Fruit fly (Drosophila melanogaster) whole organism, embryonic: ENCODE data around the gene CG8568.

Experiments used
- Aef1 ChIP-seq: fragments of 200-800 bp; sonication (Bioruptor generic); IDR thresholded peaks from 3 replicates; pipeline ENCODE4 v1.3.6; 2022; ENCODE audit warnings: missing biosample characterization, missing genetic modification characterization
- Atf3 ChIP-seq: fragments of 200-800 bp; sonication (Bioruptor generic); optimal IDR thresholded peaks from 3 replicates; lab custom pipeline; 2016; ENCODE audit warnings: missing biosample characterization, missing genetic modification characterization
- CG10366 ChIP-seq: fragments of 200-800 bp; sonication (Bioruptor generic); IDR thresholded peaks from 2 replicates; pipeline ENCODE4 v1.3.6; 2022; ENCODE audit warnings: missing biosample characterization, missing genetic modification characterization
- CG10654 ChIP-seq: fragments of 200-800 bp; sonication (Bioruptor generic); optimal IDR thresholded peaks from 2 replicates; lab custom pipeline; 2016; ENCODE audit warnings: missing biosample characterization, missing genetic modification characterization
- CG11456 ChIP-seq: fragments of 200-800 bp; sonication (Bioruptor generic); IDR thresholded peaks from 3 replicates; pipeline ENCODE4 v1.3.6; 2022; ENCODE audit warnings: missing biosample characterization, missing genetic modification characterization
- CG14441 ChIP-seq: fragments of 200-800 bp; sonication (Bioruptor generic); IDR thresholded peaks from 2 replicates; pipeline ENCODE4 v1.3.6; 2022; ENCODE audit warnings: missing biosample characterization, missing genetic modification characterization
- CG17829 ChIP-seq: fragments of 200-800 bp; optimal IDR thresholded peaks from 2 replicates; lab custom pipeline; 2019; ENCODE audit warnings: missing biosample characterization, mild to moderate bottlenecking, missing genetic modification characterization, moderate library complexity
- CG1792 ChIP-seq: fragments of 200-800 bp; sonication (Bioruptor generic); optimal IDR thresholded peaks from 2 replicates; lab custom pipeline; 2016; ENCODE audit warnings: missing biosample characterization, missing genetic modification characterization
- CG18262 ChIP-seq: fragments of 200-800 bp; optimal IDR thresholded peaks from 3 replicates; lab custom pipeline; 2019; ENCODE audit warnings: missing biosample characterization, mild to moderate bottlenecking, missing genetic modification characterization, moderate library complexity
- CG1832 ChIP-seq: fragments of 200-800 bp; sonication (Bioruptor generic); optimal IDR thresholded peaks from 2 replicates; lab custom pipeline; 2017; ENCODE audit warnings: missing biosample characterization, mild to moderate bottlenecking, missing genetic modification characterization, inconsistent platforms
- CG3163 ChIP-seq: fragments of 200-800 bp; sonication (Bioruptor generic); optimal IDR thresholded peaks from 3 replicates; lab custom pipeline; 2016; ENCODE audit warnings: missing biosample characterization, missing genetic modification characterization
- CG34422 ChIP-seq: fragments of 200-800 bp; sonication (Bioruptor generic); IDR thresholded peaks from 3 replicates; pipeline ENCODE4 v1.3.6; 2022; ENCODE audit warnings: missing biosample characterization, missing genetic modification characterization
- CG3726 ChIP-seq: fragments of 200-800 bp; sonication (Bioruptor generic); IDR thresholded peaks from 3 replicates; pipeline ENCODE4, ENCODE4 v1.3.6; 2022; ENCODE audit warnings: missing biosample characterization, missing genetic modification characterization
- CG3838 ChIP-seq: fragments of 200-800 bp; sonication (Bioruptor generic); optimal IDR thresholded peaks from 3 replicates; lab custom pipeline; 2016; ENCODE audit warnings: missing biosample characterization, missing genetic modification characterization
- CG5245 ChIP-seq: fragments of 200-800 bp; sonication (Bioruptor generic); optimal IDR thresholded peaks from 3 replicates; lab custom pipeline; 2016; ENCODE audit warnings: missing biosample characterization, missing genetic modification characterization
- CG6175 ChIP-seq: fragments of 200-800 bp; sonication (Bioruptor generic); IDR thresholded peaks from 3 replicates; pipeline ENCODE4 v1.3.6; 2022; ENCODE audit warnings: missing biosample characterization, missing genetic modification characterization
- CG6683 ChIP-seq: fragments of 200-800 bp; sonication (Bioruptor generic); optimal IDR thresholded peaks from 2 replicates; lab custom pipeline; 2017; ENCODE audit warnings: missing biosample characterization, mild to moderate bottlenecking, missing genetic modification characterization, missing genetic modification reagents
- CG7357 ChIP-seq: fragments of 200-800 bp; sonication (Bioruptor generic); IDR thresholded peaks from 3 replicates; pipeline ENCODE4 v1.3.6; 2022; ENCODE audit warnings: missing biosample characterization, missing genetic modification characterization
- CG7556 ChIP-seq: fragments of 200-800 bp; sonication (Bioruptor generic); optimal IDR thresholded peaks from 2 replicates; lab custom pipeline; 2017; ENCODE audit warnings: missing biosample characterization, mild to moderate bottlenecking, missing genetic modification characterization
- CG9609 ChIP-seq: fragments of 200-800 bp; sonication (Bioruptor generic); optimal IDR thresholded peaks from 3 replicates; lab custom pipeline; 2016; ENCODE audit warnings: missing biosample characterization, missing genetic modification characterization
- CG9932 ChIP-seq: fragments of 200-800 bp; sonication (Bioruptor generic); IDR thresholded peaks from 2 replicates; pipeline ENCODE4 v1.3.6; 2022; ENCODE audit warnings: missing biosample characterization, missing genetic modification characterization
- Drgx ChIP-seq: fragments of 200-800 bp; sonication (Bioruptor generic); IDR thresholded peaks from 2 replicates; pipeline ENCODE4 v1.3.6; 2022; ENCODE audit warnings: missing biosample characterization, missing genetic modification characterization
- GATAe ChIP-seq: fragments of 200-800 bp; sonication (Bioruptor generic); conservative IDR thresholded peaks from 2 replicates; pipeline ENCODE4 v1.3.6; 2022; ENCODE audit warnings: missing biosample characterization, missing genetic modification characterization
- Gug ChIP-seq: fragments of 200-800 bp; sonication (Bioruptor generic); IDR thresholded peaks from 4 replicates; pipeline ENCODE4 v1.3.6; 2022; ENCODE audit warnings: missing biosample characterization, missing genetic modification characterization
- H15 ChIP-seq: fragments of 200-800 bp; sonication (Bioruptor generic); IDR thresholded peaks from 3 replicates; pipeline ENCODE4 v1.3.6; 2022; ENCODE audit warnings: missing biosample characterization, missing genetic modification characterization
- Hand ChIP-seq: fragments of 200-800 bp; sonication (Bioruptor generic); optimal IDR thresholded peaks from 2 replicates; lab custom pipeline; 2017; ENCODE audit warnings: mild to moderate bottlenecking, missing biosample characterization, missing genetic modification reagents, missing genetic modification characterization
- Hmr ChIP-seq: fragments of 200-800 bp; sonication (Bioruptor generic); optimal IDR thresholded peaks from 3 replicates; lab custom pipeline; 2017; ENCODE audit warnings: mild to moderate bottlenecking, missing biosample characterization, missing genetic modification reagents, missing genetic modification characterization
- MBD-R2 ChIP-seq: fragments of 200-800 bp; sonication (Bioruptor generic); IDR thresholded peaks from 2 replicates; pipeline ENCODE4 v1.3.6; 2022; ENCODE audit warnings: missing biosample characterization, missing genetic modification characterization
- Mes4 ChIP-seq: fragments of 200-800 bp; sonication (Bioruptor generic); optimal IDR thresholded peaks from 2 replicates; lab custom pipeline; 2016; ENCODE audit warnings: missing biosample characterization, missing genetic modification characterization
- Neu2 ChIP-seq: fragments of 200-800 bp; sonication (Bioruptor generic); optimal IDR thresholded peaks from 3 replicates; lab custom pipeline; 2016; ENCODE audit warnings: missing biosample characterization, missing genetic modification characterization, borderline replicate concordance
- Optix ChIP-seq: fragments of 200-800 bp; sonication (Bioruptor generic); IDR thresholded peaks from 3 replicates; pipeline ENCODE4 v1.3.6; 2022; ENCODE audit warnings: missing biosample characterization, missing genetic modification characterization
- Ravus ChIP-seq: fragments of 200-800 bp; sonication (Bioruptor generic); IDR thresholded peaks from 2 replicates; pipeline ENCODE4 v1.3.6; 2022; ENCODE audit warnings: missing biosample characterization, missing genetic modification characterization
- ac ChIP-seq: fragments of 200-800 bp; sonication (Bioruptor generic); optimal IDR thresholded peaks from 3 replicates; lab custom pipeline; 2017; ENCODE audit warnings: missing biosample characterization, mild to moderate bottlenecking, missing genetic modification characterization
- al ChIP-seq: fragments of 200-800 bp; sonication (Bioruptor generic); IDR thresholded peaks from 2 replicates; pipeline ENCODE4 v1.3.6; 2022; ENCODE audit warnings: missing biosample characterization, missing genetic modification characterization
- bbx ChIP-seq: fragments of 200-800 bp; sonication (Bioruptor generic); IDR thresholded peaks from 2 replicates; pipeline ENCODE4 v1.3.6; 2022; ENCODE audit warnings: missing biosample characterization, missing genetic modification characterization; ENCODE audit not compliant: partially characterized antibody
- bigmax ChIP-seq: fragments of 200-800 bp; sonication (Bioruptor generic); optimal IDR thresholded peaks from 2 replicates; lab custom pipeline; 2018; ENCODE audit warnings: missing biosample characterization, mild to moderate bottlenecking, missing genetic modification characterization
- crp ChIP-seq, 2 experiments: fragments of 200-800 bp; sonication (Bioruptor generic); optimal IDR thresholded peaks; 2 replicates in 1 of 2; 3 replicates in 1 of 2; lab custom pipeline; 2017; ENCODE audit warnings: missing biosample characterization in 2 of 2, missing genetic modification characterization in 2 of 2, mild to moderate bottlenecking in 1 of 2, moderate library complexity in 1 of 2
- dan ChIP-seq: fragments of 200-800 bp; sonication (Bioruptor generic); IDR thresholded peaks from 2 replicates; pipeline ENCODE4 v1.3.6; 2022; ENCODE audit warnings: missing biosample characterization, missing genetic modification characterization
- grn ChIP-seq: fragments of 200-800 bp; sonication (Bioruptor generic); optimal IDR thresholded peaks from 3 replicates; lab custom pipeline; 2017; ENCODE audit warnings: missing biosample characterization, missing genetic modification characterization
- h ChIP-seq: fragments of >200 bp; optimal IDR thresholded peaks from 2 replicates; lab custom pipeline; 2017
- inv ChIP-seq: fragments of 200-800 bp; sonication (Bioruptor generic); IDR thresholded peaks from 2 replicates; pipeline ENCODE4 v1.3.6; 2022; ENCODE audit warnings: missing biosample characterization, missing genetic modification characterization; ENCODE audit not compliant: partially characterized antibody
- lmd ChIP-seq: fragments of 200-800 bp; sonication (Bioruptor generic); IDR thresholded peaks from 2 replicates; pipeline ENCODE4 v1.3.6; 2022; ENCODE audit warnings: missing biosample characterization, missing genetic modification characterization
- lola ChIP-seq, 3 experiments: fragments of >200 bp in 2 of 3; fragments of 200-800 bp in 1 of 3; sonication (Bioruptor generic) in 1 of 3; optimal IDR thresholded peaks; 2 replicates each; lab custom pipeline; 2017 to 2019; ENCODE audit warnings: missing biosample characterization in 3 of 3, missing genetic modification characterization in 3 of 3, mild to moderate bottlenecking in 1 of 3, moderate library complexity in 1 of 3
- nau ChIP-seq: fragments of 200-800 bp; sonication (Bioruptor generic); optimal IDR thresholded peaks from 3 replicates; lab custom pipeline; 2017; ENCODE audit warnings: missing biosample characterization, mild to moderate bottlenecking, missing genetic modification characterization, missing genetic modification reagents
- oc ChIP-seq: fragments of 200-800 bp; sonication (Bioruptor generic); optimal IDR thresholded peaks from 2 replicates; lab custom pipeline; 2018; ENCODE audit warnings: missing biosample characterization, mild to moderate bottlenecking, missing genetic modification characterization, moderate library complexity
- prd ChIP-seq, 3 experiments: fragments of >200 bp in 2 of 3; fragments of 200-800 bp in 1 of 3; sonication (Bioruptor generic) in 1 of 3; optimal IDR thresholded peaks in 2 of 3; IDR thresholded peaks in 1 of 3; 2 replicates in 2 of 3; 3 replicates in 1 of 3; pipeline versions ENCODE4 v1.3.6 to Lab custom; 2017 to 2022; ENCODE audit warnings: missing biosample characterization in 1 of 3, missing genetic modification characterization in 1 of 3
- row ChIP-seq: fragments of 200-800 bp; sonication (Bioruptor generic); IDR thresholded peaks from 3 replicates; pipeline ENCODE4 v1.3.6; 2022; ENCODE audit warnings: missing biosample characterization, missing genetic modification characterization
- seq ChIP-seq: fragments of 200-800 bp; sonication (Bioruptor generic); IDR thresholded peaks from 2 replicates; pipeline ENCODE4 v1.3.6; 2022; ENCODE audit warnings: missing biosample characterization, missing genetic modification characterization
- sima ChIP-seq: fragments of 200-800 bp; sonication (Bioruptor generic); optimal IDR thresholded peaks from 2 replicates; lab custom pipeline; 2016; ENCODE audit warnings: missing biosample characterization, missing genetic modification characterization
- sisA ChIP-seq: fragments of 200-800 bp; sonication (Bioruptor generic); IDR thresholded peaks from 2 replicates; pipeline ENCODE4 v1.3.6; 2022; ENCODE audit warnings: missing biosample characterization, missing genetic modification characterization
- tgo ChIP-seq: fragments of 200-800 bp; sonication (Bioruptor generic); IDR thresholded peaks from 3 replicates; pipeline ENCODE4 v1.3.6; 2022; ENCODE audit warnings: missing biosample characterization, missing genetic modification characterization
- usp ChIP-seq: fragments of >200 bp; optimal IDR thresholded peaks from 2 replicates; lab custom pipeline; 2017; ENCODE audit warnings: missing biosample characterization, missing genetic modification characterization

The CG8568 gene

dm6 chrX:17501521-17501920, 49.2 kb upstream of the CG8568 start (continued):
- peak; percentile 66 for TF ChIP-seq CG18262 (tag; lab: Kevin White, UChicago)
- 0 out of 3 replicates have a peak, but pooled peaks have one; percentile 18 for TF ChIP-seq row
- TF ChIP-seq bigmax (GFP tag; lab: Kevin White, UChicago): no peak
- no peak for TF ChIP-seq CG1792
- TF ChIP-seq nau: peak; percentile 9
- no peak for TF ChIP-seq CG11456
- peak; percentile 31; the same call in 1 of the 2 replicates for TF ChIP-seq sisA (GFP tag; lab: Robert Waterston, UW)
- no peak for TF ChIP-seq crp (GFP tag; optimal IDR thresholded peaks at IDR 0.05; lab: Kevin White, UChicago)
- no peak for TF ChIP-seq dan (GFP tag; lab: Robert Waterston, UW)
- no peak for TF ChIP-seq CG1832 (GFP tag; lab: Kevin White, UChicago)
- no peak for TF ChIP-seq CG3163 (GFP tag; lab: Kevin White, UChicago)
- no peak for TF ChIP-seq oc
- no peak for TF ChIP-seq inv (GFP tag; lab: Robert Waterston, UW)
- TF ChIP-seq Mes4 (GFP tag; lab: Kevin White, UChicago): no peak
- TF ChIP-seq Neu2: no peak
- no peak for TF ChIP-seq sima (GFP tag; lab: Kevin White, UChicago)
- TF ChIP-seq Aef1 (GFP tag; lab: Robert Waterston, UW): no peak
- TF ChIP-seq CG17829: peak; percentile 48
- peak; percentile 45; the same call in 1 of the 2 replicates for TF ChIP-seq CG14441 (GFP tag; lab: Robert Waterston, UW)
- TF ChIP-seq usp (GFP tag; lab: Kevin White, UChicago): no peak
- TF ChIP-seq h: no peak
- peak; percentile 26; the same call in 1 of the 2 replicates for TF ChIP-seq CG10366
- TF ChIP-seq CG6683 (GFP tag; lab: Kevin White, UChicago): no peak
- no peak for TF ChIP-seq Ravus (GFP tag; lab: Robert Waterston, UW)
- TF ChIP-seq CG3726 (GFP tag; lab: Robert Waterston, UW): no peak
- no peak for TF ChIP-seq seq (GFP tag; lab: Robert Waterston, UW)
- peak; percentile 42; the same call in 1 of the 2 replicates for TF ChIP-seq lmd (GFP tag; lab: Robert Waterston, UW)
- no peak for TF ChIP-seq CG7357 (GFP tag; lab: Robert Waterston, UW)
- no peak for TF ChIP-seq Atf3 (GFP tag; lab: Kevin White, UChicago)
- TF ChIP-seq Hand (GFP tag; lab: Kevin White, UChicago): no peak
- no peak for TF ChIP-seq CG9609
- TF ChIP-seq CG10654 (GFP tag; lab: Kevin White, UChicago): no peak
- TF ChIP-seq GATAe (GFP tag; lab: Robert Waterston, UW): no peak
- no peak for TF ChIP-seq prd (optimal IDR thresholded peaks at IDR 0.05; lab: Kevin White, UChicago)
- TF ChIP-seq prd (GFP tag; IDR thresholded peaks at IDR 0.05; lab: Robert Waterston, UW): peak; percentile 46; the same call in 1 of the 3 replicates
- no peak for TF ChIP-seq bbx (GFP tag; lab: Robert Waterston, UW)
- no peak for TF ChIP-seq grn (GFP tag; lab: Kevin White, UChicago)
- no peak for TF ChIP-seq CG5245 (GFP tag; lab: Kevin White, UChicago)
- no peak for TF ChIP-seq CG34422 (GFP tag; lab: Robert Waterston, UW)
- TF ChIP-seq Drgx (GFP tag; lab: Robert Waterston, UW): no peak
- TF ChIP-seq MBD-R2 (GFP tag; lab: Robert Waterston, UW): no peak
- no peak for TF ChIP-seq Gug (GFP tag; lab: Robert Waterston, UW)
- no peak for TF ChIP-seq al
- no peak for TF ChIP-seq CG7556
- TF ChIP-seq CG9932: no peak
- TF ChIP-seq H15: no peak
- no peak for TF ChIP-seq CG6175 (GFP tag; lab: Robert Waterston, UW)
- TF ChIP-seq CG3838 (GFP tag; lab: Kevin White, UChicago): no peak
- no peak for TF ChIP-seq Optix (GFP tag; lab: Robert Waterston, UW)
- peak; percentile 41; the same call in 2 of the 3 replicates for TF ChIP-seq tgo (GFP tag; lab: Robert Waterston, UW)
- TF ChIP-seq lola (GFP tag; optimal IDR thresholded peaks at IDR 0.05; lab: Kevin White, UChicago): no peak
- no peak for TF ChIP-seq ac (GFP tag; lab: Kevin White, UChicago)
- TF ChIP-seq Hmr (GFP tag; lab: Kevin White, UChicago): no peak
